Worm (Caenorhabditis elegans) whole organism, early embryonic: Measurements from ENCODE around the gene ZC395.4.

ENCODE experiments used
- F13C5.2 ChIP-seq: sonication (generic microtip); optimal IDR thresholded peaks from 2 replicates; lab custom pipeline; 2017; ENCODE audit warnings: mild to moderate bottlenecking, missing genetic modification characterization, inconsistent platforms, missing compliant biosample characterization
- aly-1 ChIP-seq: sonication (generic microtip); optimal IDR thresholded peaks from 2 replicates; lab custom pipeline; 2016; ENCODE audit warnings: missing genetic modification characterization, missing compliant biosample characterization
- ama-1 ChIP-seq: fragments of 150-350 bp; optimal IDR thresholded peaks from 2 replicates; lab custom pipeline; 2014
- ceh-36 ChIP-seq: sonication (generic microtip); optimal IDR thresholded peaks from 2 replicates; lab custom pipeline; 2016; ENCODE audit warnings: missing genetic modification characterization, inconsistent platforms, missing compliant biosample characterization
- flt-1 ChIP-seq: fragments of 200-800 bp; sonication (Bioruptor generic); IDR thresholded peaks from 2 replicates; pipeline ENCODE4 v1.3.6; 2022; ENCODE audit warnings: missing genetic modification characterization, missing compliant biosample characterization
- hmbx-1 ChIP-seq: sonication (generic microtip); optimal IDR thresholded peaks from 2 replicates; lab custom pipeline; 2016; ENCODE audit warnings: mild to moderate bottlenecking, missing genetic modification characterization, missing compliant biosample characterization
- hnd-1 ChIP-seq: sonication (generic microtip); optimal IDR thresholded peaks from 2 replicates; lab custom pipeline; 2016; ENCODE audit warnings: missing genetic modification characterization, missing compliant biosample characterization
- scrt-1 ChIP-seq: fragments of 200-800 bp; sonication (Bioruptor generic); IDR thresholded peaks from 2 replicates; pipeline ENCODE4 v1.3.6; 2022; ENCODE audit warnings: missing genetic modification characterization, missing compliant biosample characterization
- sea-1 ChIP-seq: fragments of 200-800 bp; sonication (Bioruptor generic); conservative IDR thresholded peaks from 2 replicates; pipeline ENCODE4 v1.3.6; 2022; ENCODE audit warnings: missing genetic modification characterization, missing compliant biosample characterization
- tbx-37 ChIP-seq: fragments of 200-800 bp; sonication (Bioruptor generic); conservative IDR thresholded peaks from 2 replicates; pipeline ENCODE4 v1.3.6; 2022; ENCODE audit warnings: missing genetic modification reagents, missing genetic modification characterization, missing compliant biosample characterization
- tra-4 ChIP-seq: sonication (generic microtip); optimal IDR thresholded peaks from 2 replicates; lab custom pipeline; 2017; ENCODE audit warnings: missing genetic modification characterization, missing compliant biosample characterization

- TF ChIP-seq sea-1 (no peak), flt-1 (GFP tag; lab: Robert Waterston, UW) (no peak), tra-4 (tag; lab: Kevin White, UChicago) (no peak), F13C5.2 (no peak), scrt-1 (GFP tag; lab: Robert Waterston, UW) (no peak), ama-1 (lab: Kevin White, UChicago) (no peak), aly-1 (tag; lab: Kevin White, UChicago) (no peak), tbx-37 (GFP tag; lab: Robert Waterston, UW) (no peak), hmbx-1 (tag; lab: Kevin White, UChicago) (no peak), ceh-36 (no peak), hnd-1 (no peak)
Measured at ce11 chrIII:5260394-5260793, 9.5 kb upstream of the ZC395.4 start, which contains the start of gene gop-3.
